Worm (Caenorhabditis elegans) whole organism, midembryonic: ENCODE measurements around the gene Y53C12A.8.

Experiments used
- cog-1 ChIP-seq: sonication (generic microtip); optimal IDR thresholded peaks from 2 replicates; lab custom pipeline; 2016; ENCODE audit warnings: missing genetic modification characterization, missing compliant biosample characterization
- flt-1 ChIP-seq: fragments of 200-800 bp; sonication (Bioruptor generic); IDR thresholded peaks from 2 replicates; pipeline ENCODE4 v1.3.6; 2022; ENCODE audit warnings: missing genetic modification characterization, missing compliant biosample characterization
- klf-2 ChIP-seq: fragments of 200-800 bp; sonication (Bioruptor generic); conservative IDR thresholded peaks from 2 replicates; pipeline ENCODE4 v1.3.6; 2022; ENCODE audit warnings: missing genetic modification reagents, missing genetic modification characterization, missing compliant biosample characterization
- ref-1 ChIP-seq: fragments of 200-800 bp; sonication (Bioruptor generic); conservative IDR thresholded peaks from 2 replicates; pipeline ENCODE4 v1.3.6; 2022; ENCODE audit warnings: missing genetic modification reagents, missing genetic modification characterization, missing compliant biosample characterization
- tab-1 ChIP-seq: fragments of 200-800 bp; sonication (Bioruptor generic); IDR thresholded peaks from 2 replicates; pipeline ENCODE4 v1.3.6; 2022; ENCODE audit warnings: missing genetic modification characterization, missing compliant biosample characterization
- ztf-23 ChIP-seq: fragments of 200-800 bp; sonication (Bioruptor generic); IDR thresholded peaks from 2 replicates; pipeline ENCODE4 v1.3.6; 2022; ENCODE audit warnings: missing genetic modification reagents, missing genetic modification characterization, missing compliant biosample characterization

ce11 chrII:9725056-9725455 lies 24.8 kb upstream of the Y53C12A.8 start:
- TF ChIP-seq flt-1 (GFP tag; lab: Robert Waterston, UW) (no peak), ztf-23 (GFP tag; lab: Robert Waterston, UW) (no peak), cog-1 (no peak), ref-1 (no peak), tab-1 (GFP tag; lab: Robert Waterston, UW) (no peak), klf-2 (GFP tag; lab: Robert Waterston, UW) (no peak)
